Worm (Caenorhabditis elegans) whole organism, late embryonic: ENCODE measurements around the gene F44F4.3.

Experiments
- C08G9.2 ChIP-seq: sonication (generic microtip); optimal IDR thresholded peaks from 2 replicates; lab custom pipeline; 2016; ENCODE audit warnings: mild to moderate bottlenecking, missing genetic modification characterization, moderate library complexity, missing compliant biosample characterization
- C38D4.7 ChIP-seq: fragments of 200-800 bp; sonication (Bioruptor generic); optimal IDR thresholded peaks from 2 replicates; lab custom pipeline; 2018; ENCODE audit warnings: mild to moderate bottlenecking, missing genetic modification characterization, moderate library complexity, missing compliant biosample characterization
- K09A11.1 ChIP-seq: sonication (generic microtip); optimal IDR thresholded peaks from 2 replicates; lab custom pipeline; 2017; ENCODE audit warnings: antibody characterized with exemption, mild to moderate bottlenecking, missing genetic modification characterization, missing compliant biosample characterization; ENCODE audit not compliant: insufficient read depth
- T23F11.4 ChIP-seq: fragments of 200-800 bp; sonication (Bioruptor generic); optimal IDR thresholded peaks from 2 replicates; lab custom pipeline; 2018; ENCODE audit warnings: mild to moderate bottlenecking, missing genetic modification characterization, missing compliant biosample characterization
- ama-1 ChIP-seq: fragments of 150-350 bp; optimal IDR thresholded peaks from 2 replicates; lab custom pipeline; 2014
- ceh-14 ChIP-seq: sonication (generic microtip); optimal IDR thresholded peaks from 2 replicates; lab custom pipeline; 2016; ENCODE audit warnings: missing genotype, missing genetic modification characterization, missing compliant biosample characterization
- ceh-2 ChIP-seq: sonication (generic microtip); optimal IDR thresholded peaks from 2 replicates; lab custom pipeline; 2016; ENCODE audit warnings: missing genotype, missing genetic modification characterization, missing compliant biosample characterization
- ceh-24 ChIP-seq: sonication (generic microtip); optimal IDR thresholded peaks from 2 replicates; lab custom pipeline; 2016; ENCODE audit warnings: mild to moderate bottlenecking, missing genetic modification characterization, missing compliant biosample characterization
- ceh-30 ChIP-seq: fragments of 150-350 bp; optimal IDR thresholded peaks from 2 replicates; lab custom pipeline; 2014; ENCODE audit warnings: missing biosample characterization, missing genetic modification characterization
- ceh-31 ChIP-seq: sonication (generic microtip); optimal IDR thresholded peaks from 2 replicates; lab custom pipeline; 2016; ENCODE audit warnings: missing genetic modification characterization, missing compliant biosample characterization
- ceh-34 ChIP-seq: sonication (generic microtip); optimal IDR thresholded peaks from 2 replicates; lab custom pipeline; 2016; ENCODE audit warnings: mild to moderate bottlenecking, missing genetic modification characterization, missing compliant biosample characterization
- che-1 ChIP-seq: sonication (generic microtip); optimal IDR thresholded peaks from 2 replicates; lab custom pipeline; 2016; ENCODE audit warnings: mild to moderate bottlenecking, missing genetic modification characterization, missing compliant biosample characterization
- dve-1 ChIP-seq: sonication (generic microtip); optimal IDR thresholded peaks from 2 replicates; lab custom pipeline; 2017; ENCODE audit warnings: antibody characterized with exemption, mild to moderate bottlenecking, missing genetic modification characterization, missing compliant biosample characterization
- elt-2 ChIP-seq: sonication (generic microtip); optimal IDR thresholded peaks from 2 replicates; lab custom pipeline; 2016; ENCODE audit warnings: missing genetic modification reagents, missing genetic modification characterization, missing compliant biosample characterization
- fax-1 ChIP-seq: sonication (generic microtip); optimal IDR thresholded peaks from 2 replicates; lab custom pipeline; 2016; ENCODE audit warnings: missing genotype, missing genetic modification characterization, missing compliant biosample characterization
- fkh-6 ChIP-seq: sonication (generic microtip); optimal IDR thresholded peaks from 2 replicates; lab custom pipeline; 2016; ENCODE audit warnings: missing genetic modification characterization, missing compliant biosample characterization
- hlh-30 ChIP-seq: sonication (generic microtip); optimal IDR thresholded peaks from 2 replicates; lab custom pipeline; 2017; ENCODE audit warnings: antibody characterized with exemption, missing genetic modification characterization, missing compliant biosample characterization; ENCODE audit not compliant: insufficient read depth
- lim-6 ChIP-seq: sonication (generic microtip); optimal IDR thresholded peaks from 2 replicates; lab custom pipeline; 2016; ENCODE audit warnings: missing genetic modification characterization, missing compliant biosample characterization
- lin-11 ChIP-seq: fragments of 200-800 bp; sonication (Bioruptor generic); optimal IDR thresholded peaks from 2 replicates; lab custom pipeline; 2018; ENCODE audit warnings: mild to moderate bottlenecking, missing genetic modification characterization, missing compliant biosample characterization
- madf-2 ChIP-seq: sonication (generic microtip); optimal IDR thresholded peaks from 2 replicates; lab custom pipeline; 2017; ENCODE audit warnings: missing genetic modification characterization, missing compliant biosample characterization
- nhr-232 ChIP-seq: sonication (generic microtip); optimal IDR thresholded peaks from 2 replicates; lab custom pipeline; 2016; ENCODE audit warnings: missing genetic modification characterization, missing compliant biosample characterization
- odd-2 ChIP-seq: sonication (generic microtip); optimal IDR thresholded peaks from 2 replicates; lab custom pipeline; 2017; ENCODE audit warnings: antibody characterized with exemption, mild to moderate bottlenecking, missing genetic modification characterization, missing compliant biosample characterization
- pag-3 ChIP-seq: sonication (generic microtip); optimal IDR thresholded peaks from 2 replicates; lab custom pipeline; 2016; ENCODE audit warnings: missing compliant biosample characterization, missing genetic modification characterization, borderline replicate concordance
- pat-9 ChIP-seq: fragments of 200-800 bp; sonication (Bioruptor generic); optimal IDR thresholded peaks from 2 replicates; lab custom pipeline; 2018; ENCODE audit warnings: mild to moderate bottlenecking, missing genetic modification characterization, moderate library complexity, missing compliant biosample characterization
- pax-1 ChIP-seq: fragments of 150-350 bp; optimal IDR thresholded peaks from 2 replicates; lab custom pipeline; 2014; ENCODE audit warnings: missing biosample characterization, missing genetic modification characterization
- pha-2 ChIP-seq: sonication (generic microtip); optimal IDR thresholded peaks from 2 replicates; lab custom pipeline; 2017; ENCODE audit warnings: mild to moderate bottlenecking, missing genetic modification characterization, missing compliant biosample characterization
- pha-4 ChIP-seq: fragments of 150-350 bp; optimal IDR thresholded peaks from 2 replicates; lab custom pipeline; 2018; ENCODE audit warnings: missing biosample characterization, missing genetic modification reagents, missing genetic modification characterization
- rnt-1 ChIP-seq: sonication (generic microtip); optimal IDR thresholded peaks from 2 replicates; lab custom pipeline; 2016; ENCODE audit warnings: missing genetic modification characterization, missing compliant biosample characterization
- sox-4 ChIP-seq: sonication (generic microtip); optimal IDR thresholded peaks from 2 replicates; lab custom pipeline; 2017; ENCODE audit warnings: mild to moderate bottlenecking, missing genetic modification characterization, inconsistent platforms, missing compliant biosample characterization
- syd-9 ChIP-seq: sonication (generic microtip); optimal IDR thresholded peaks from 2 replicates; lab custom pipeline; 2016; ENCODE audit warnings: mild to moderate bottlenecking, missing genetic modification characterization, moderate library complexity, missing compliant biosample characterization
- tbx-7 ChIP-seq: sonication (generic microtip); optimal IDR thresholded peaks from 2 replicates; lab custom pipeline; 2016; ENCODE audit warnings: missing genotype, missing genetic modification characterization, missing compliant biosample characterization
- ttx-3 ChIP-seq: sonication (generic microtip); optimal IDR thresholded peaks from 2 replicates; lab custom pipeline; 2016; ENCODE audit warnings: missing genetic modification reagents, missing genetic modification characterization, missing compliant biosample characterization
- unc-42 ChIP-seq: sonication (generic microtip); optimal IDR thresholded peaks from 2 replicates; lab custom pipeline; 2016; ENCODE audit warnings: missing genotype, missing genetic modification characterization, missing compliant biosample characterization
- unc-55 ChIP-seq: sonication (generic microtip); optimal IDR thresholded peaks from 2 replicates; lab custom pipeline; 2017; ENCODE audit warnings: missing biosample characterization, missing genetic modification reagents, missing genetic modification characterization
- unc-86 ChIP-seq: sonication (generic microtip); optimal IDR thresholded peaks from 2 replicates; lab custom pipeline; 2016; ENCODE audit warnings: missing genetic modification characterization, missing compliant biosample characterization

Gene F44F4.3

ce11 chrII:10932305-10932704 lies 46.6 kb upstream of the F44F4.3 start:
- no peak for TF ChIP-seq unc-86
- no peak for TF ChIP-seq pag-3 (tag; lab: Kevin White, UChicago)
- no peak for TF ChIP-seq nhr-232 (tag; lab: Kevin White, UChicago)
- TF ChIP-seq pat-9, result no peak
- TF ChIP-seq K09A11.1, result no peak
- no peak for TF ChIP-seq sox-4 (tag; lab: Kevin White, UChicago)
- TF ChIP-seq lim-6 (tag; lab: Kevin White, UChicago), result no peak
- TF ChIP-seq tbx-7 (tag; lab: Kevin White, UChicago), result no peak
- TF ChIP-seq ceh-30 (tag; lab: Kevin White, UChicago), result no peak
- TF ChIP-seq dve-1, result no peak
- no peak for TF ChIP-seq ceh-31 (tag; lab: Kevin White, UChicago)
- no peak for TF ChIP-seq pha-2 (tag; lab: Kevin White, UChicago)
- no peak for TF ChIP-seq ceh-34 (tag; lab: Kevin White, UChicago)
- no peak for TF ChIP-seq ttx-3 (tag; lab: Kevin White, UChicago)
- no peak for TF ChIP-seq ceh-2
- TF ChIP-seq pha-4 (tag; lab: Kevin White, UChicago), result no peak
- no peak for TF ChIP-seq ceh-24 (tag; lab: Kevin White, UChicago)
- TF ChIP-seq C08G9.2 (tag; lab: Kevin White, UChicago), result no peak
- no peak for TF ChIP-seq hlh-30 (tag; lab: Kevin White, UChicago)
- TF ChIP-seq pax-1 (tag; lab: Kevin White, UChicago), result no peak

- TF ChIP-seq che-1 (tag; lab: Kevin White, UChicago), result no peak
- TF ChIP-seq pat-9, result no peak
- no peak for TF ChIP-seq ceh-30 (tag; lab: Kevin White, UChicago)
- no peak for TF ChIP-seq pha-2 (tag; lab: Kevin White, UChicago)
- no peak for TF ChIP-seq syd-9 (tag; lab: Kevin White, UChicago)
- TF ChIP-seq ceh-2, result no peak
- no peak for TF ChIP-seq unc-42 (tag; lab: Kevin White, UChicago)
- no peak for TF ChIP-seq hlh-30 (tag; lab: Kevin White, UChicago)
- no peak for TF ChIP-seq unc-86
- TF ChIP-seq rnt-1 (tag; lab: Kevin White, UChicago), result no peak
- TF ChIP-seq ceh-14 (tag; lab: Kevin White, UChicago), result no peak
- TF ChIP-seq fkh-6, result no peak
- no peak for TF ChIP-seq C38D4.7
- no peak for TF ChIP-seq madf-2
- no peak for TF ChIP-seq fax-1 (tag; lab: Kevin White, UChicago)
Measured at ce11 chrII:10930678-10931650, 45.2 kb upstream of the F44F4.3 start.

DNA sequence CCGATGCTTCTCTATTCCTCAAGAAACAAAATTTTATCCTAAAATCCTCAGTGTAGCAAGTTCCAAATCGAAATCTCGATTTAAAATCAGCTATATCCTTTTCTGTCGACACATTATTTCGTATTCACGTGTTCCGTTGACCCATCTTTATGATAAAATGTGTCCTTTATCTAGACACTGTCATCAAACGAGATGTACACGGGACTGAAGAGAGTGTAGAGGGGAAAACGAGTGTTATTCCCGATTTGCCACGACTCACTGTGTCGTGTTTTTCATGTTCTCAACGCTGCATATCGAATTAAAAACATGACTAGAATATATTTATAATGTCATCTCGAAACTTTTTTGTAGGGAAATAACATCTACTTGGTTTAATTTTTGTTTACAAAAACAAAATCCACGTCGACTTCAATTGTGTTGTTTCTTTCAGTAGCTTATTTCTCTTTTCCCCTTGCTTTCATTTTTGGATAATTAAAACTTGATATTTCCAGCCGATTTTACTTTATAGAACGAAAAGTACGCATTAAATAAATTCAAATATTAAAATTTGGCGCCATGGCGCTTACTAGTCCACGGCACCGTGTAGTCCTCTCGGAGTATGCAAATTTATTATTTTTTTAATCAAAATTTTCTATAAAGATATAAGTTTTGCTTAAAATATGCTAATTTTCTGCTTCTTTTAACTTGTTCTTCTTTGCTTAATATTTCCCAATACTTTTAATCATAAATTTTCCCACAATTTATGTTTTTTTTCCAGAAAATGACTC lies 40.3 kb upstream of the F44F4.3 start, which contains the start of gene metr-1:
Gene metr-1, plus strand, starts transcription at position 758 of the 767 bp plus-strand sequence.
- TF ChIP-seq elt-2 (tag; lab: Kevin White, UChicago) (peak; percentile 33), ceh-31 (tag; lab: Kevin White, UChicago) (peak; percentile 18), odd-2 (no peak)
- TF ChIP-seq, all 69 proteins: peak for 2

- TF ChIP-seq unc-55 (no peak), sox-4 (tag; lab: Kevin White, UChicago) (no peak), elt-2 (tag; lab: Kevin White, UChicago) (peak; percentile 84), lin-11 (tag; lab: Kevin White, UChicago) (no peak), ama-1 (no peak), T23F11.4 (GFP tag; lab: Kevin White, UChicago) (no peak), pat-9 (no peak)
Measured at ce11 chrII:10924669-10925068, 39.0 kb upstream of the F44F4.3 start.
